Worm (Caenorhabditis elegans) whole organism, midembryonic: Measurements from ENCODE around the gene Y15E3A.3.

Experiments used
- T22C8.4 ChIP-seq: fragments of 200-800 bp; sonication (Bioruptor generic); IDR thresholded peaks from 2 replicates; pipeline ENCODE4 v1.3.6; 2022; ENCODE audit warnings: missing genetic modification characterization, missing compliant biosample characterization
- cog-1 ChIP-seq: sonication (generic microtip); optimal IDR thresholded peaks from 2 replicates; lab custom pipeline; 2016; ENCODE audit warnings: missing genetic modification characterization, missing compliant biosample characterization
- flt-1 ChIP-seq: fragments of 200-800 bp; sonication (Bioruptor generic); IDR thresholded peaks from 2 replicates; pipeline ENCODE4 v1.3.6; 2022; ENCODE audit warnings: missing genetic modification characterization, missing compliant biosample characterization
- klf-2 ChIP-seq: fragments of 200-800 bp; sonication (Bioruptor generic); conservative IDR thresholded peaks from 2 replicates; pipeline ENCODE4 v1.3.6; 2022; ENCODE audit warnings: missing genetic modification reagents, missing genetic modification characterization, missing compliant biosample characterization
- med-1 ChIP-seq: sonication (generic microtip); optimal IDR thresholded peaks from 2 replicates; lab custom pipeline; 2017; ENCODE audit warnings: missing genetic modification characterization, mild to moderate bottlenecking, missing compliant biosample characterization, antibody characterized with exemption, missing genetic modification reagents; ENCODE audit not compliant: insufficient read depth
- ref-1 ChIP-seq: fragments of 200-800 bp; sonication (Bioruptor generic); conservative IDR thresholded peaks from 2 replicates; pipeline ENCODE4 v1.3.6; 2022; ENCODE audit warnings: missing genetic modification reagents, missing genetic modification characterization, missing compliant biosample characterization
- tab-1 ChIP-seq: fragments of 200-800 bp; sonication (Bioruptor generic); IDR thresholded peaks from 2 replicates; pipeline ENCODE4 v1.3.6; 2022; ENCODE audit warnings: missing genetic modification characterization, missing compliant biosample characterization
- ztf-23 ChIP-seq: fragments of 200-800 bp; sonication (Bioruptor generic); IDR thresholded peaks from 2 replicates; pipeline ENCODE4 v1.3.6; 2022; ENCODE audit warnings: missing genetic modification reagents, missing genetic modification characterization, missing compliant biosample characterization
- ztf-29 ChIP-seq: fragments of 200-800 bp; sonication (Bioruptor generic); IDR thresholded peaks from 2 replicates; pipeline ENCODE4 v1.3.6; 2022; ENCODE audit warnings: missing genetic modification reagents, missing genetic modification characterization, missing compliant biosample characterization

Gene Y15E3A.3

DNA sequence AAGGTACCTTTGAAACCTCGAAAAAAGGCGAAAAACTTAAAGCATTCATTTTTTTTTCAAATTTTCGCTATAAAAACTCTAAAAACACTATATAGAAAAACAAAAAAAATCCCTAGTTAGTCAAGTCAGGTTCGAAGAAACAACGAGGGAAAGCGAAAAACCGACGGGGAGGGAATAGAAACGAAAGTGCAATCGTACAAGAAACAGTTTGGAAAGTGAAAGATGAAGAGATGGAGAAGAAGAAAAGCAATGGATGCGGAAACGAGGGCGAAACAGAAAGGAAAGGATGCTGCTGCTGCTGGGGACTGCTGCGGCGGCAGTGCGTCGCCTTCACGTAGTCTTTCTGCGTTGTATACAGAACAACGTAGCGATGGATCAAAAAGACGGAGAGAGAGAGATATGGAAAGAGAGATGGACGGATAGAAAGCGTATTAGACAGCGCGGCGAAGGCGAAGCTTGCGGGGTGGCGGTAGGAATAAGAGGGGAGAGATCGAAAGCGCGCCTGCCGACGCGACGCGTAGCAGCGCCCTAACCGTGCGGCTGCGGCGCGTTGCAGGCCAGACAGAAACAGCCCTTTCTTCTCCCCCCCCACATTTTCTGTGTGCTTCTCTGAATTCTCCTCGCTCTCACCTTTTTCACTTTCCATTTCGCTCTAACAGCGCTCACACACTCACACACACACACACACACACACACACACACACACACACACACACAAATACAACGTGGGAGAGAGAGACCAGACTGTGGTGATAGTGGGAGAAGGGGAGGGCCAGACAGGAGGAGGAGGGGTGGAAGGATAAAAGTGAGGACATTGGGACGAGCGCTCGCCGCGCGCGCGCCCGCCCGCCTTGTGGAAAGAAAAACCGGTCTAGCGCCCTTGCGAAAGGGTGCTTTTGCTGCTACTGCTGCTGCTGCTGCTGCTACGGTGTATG is 50.5 kb downstream of the Y15E3A.3 start:
- peak; percentile 84 for TF ChIP-seq cog-1 (tag; lab: Kevin White, UChicago)
- no peak for TF ChIP-seq med-1 (GFP tag; lab: Kevin White, UChicago)
- TF ChIP-seq ztf-23 (GFP tag; lab: Robert Waterston, UW) = peak; percentile 58; the same call in 1 of the 2 replicates
- TF ChIP-seq ref-1 (GFP tag; lab: Robert Waterston, UW) = no peak
- TF ChIP-seq flt-1 (GFP tag; lab: Robert Waterston, UW) = peak; percentile 62
- TF ChIP-seq T22C8.4 (GFP tag; lab: Robert Waterston, UW) = peak; percentile 6; the same call in 1 of the 2 replicates
- TF ChIP-seq klf-2 (GFP tag; lab: Robert Waterston, UW) = 0 out of 2 replicates have a peak, but pooled peaks have one; percentile 4
- peak; percentile 91 for TF ChIP-seq ztf-29 (GFP tag; lab: Robert Waterston, UW)
- TF ChIP-seq tab-1 (GFP tag; lab: Robert Waterston, UW) = peak; percentile 43; the same call in 1 of the 2 replicates

DNA sequence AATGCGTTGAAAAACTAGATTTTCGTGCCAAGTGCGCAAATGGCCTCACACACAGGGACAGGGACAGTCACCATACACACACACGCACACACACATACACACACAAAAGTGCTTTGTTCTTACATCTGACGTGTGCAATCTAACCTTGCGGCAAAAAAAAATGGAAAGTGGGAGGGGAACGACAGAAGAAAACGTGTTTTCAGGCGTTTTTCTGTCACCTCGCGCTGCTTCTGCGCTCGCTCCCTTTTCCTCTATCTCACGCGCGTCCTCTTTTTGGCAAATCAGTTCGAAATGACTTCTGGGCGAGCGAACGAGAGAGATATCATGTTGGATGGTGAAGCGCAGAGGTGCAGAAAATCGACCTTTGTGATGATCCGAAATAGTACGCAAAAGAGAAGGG is 51.5 kb downstream of the Y15E3A.3 start:
- TF ChIP-seq ztf-23 (GFP tag; lab: Robert Waterston, UW) (0 out of 2 replicates have a peak, but pooled peaks have one; percentile 49), klf-2 (GFP tag; lab: Robert Waterston, UW) (no peak)

DNA sequence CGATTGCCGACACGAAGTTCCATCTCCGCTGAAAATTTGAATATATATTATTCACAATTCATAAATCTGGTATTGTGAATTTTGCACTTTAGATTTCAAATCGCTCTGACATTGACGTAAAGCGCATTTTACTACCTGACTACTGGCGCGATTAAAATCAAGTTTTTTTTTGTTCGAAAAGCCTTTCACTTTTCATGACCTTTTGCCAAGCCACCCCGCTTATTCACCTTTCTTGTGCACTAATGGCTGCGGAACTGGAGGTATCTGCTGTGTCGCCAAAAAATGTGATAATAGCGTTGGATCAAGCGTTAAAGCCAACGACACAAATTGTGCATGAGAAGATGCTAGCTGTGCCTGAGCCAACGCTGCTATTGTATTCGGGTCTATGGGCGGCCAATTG is 52.7 kb downstream of the Y15E3A.3 start:
- TF ChIP-seq T22C8.4 (GFP tag; lab: Robert Waterston, UW) = no peak
- no peak for TF ChIP-seq cog-1 (tag; lab: Kevin White, UChicago)
- no peak for TF ChIP-seq flt-1 (GFP tag; lab: Robert Waterston, UW)
